Worm (Caenorhabditis elegans) whole organism, L1 larva: ENCODE measurements around the gene fbxb-24.

ENCODE experiments used
- C04F5.9 ChIP-seq: sonication (generic microtip); optimal IDR thresholded peaks from 2 replicates; lab custom pipeline; 2016; ENCODE audit warnings: missing genetic modification characterization, missing compliant biosample characterization
- F16B12.6 ChIP-seq: fragments of 150-350 bp; optimal IDR thresholded peaks from 2 replicates; lab custom pipeline; 2014; ENCODE audit warnings: missing biosample characterization, missing genetic modification characterization
- Y116A8C.19 ChIP-seq: sonication (generic microtip); optimal IDR thresholded peaks from 2 replicates; lab custom pipeline; 2016; ENCODE audit warnings: missing compliant biosample characterization, missing genetic modification characterization, borderline replicate concordance
- aly-2 ChIP-seq: fragments of 150-350 bp; optimal IDR thresholded peaks from 2 replicates; lab custom pipeline; 2014; ENCODE audit warnings: missing biosample characterization, missing genetic modification characterization
- ama-1 ChIP-seq: fragments of 150-350 bp; optimal IDR thresholded peaks from 2 replicates; lab custom pipeline; 2014
- blmp-1 ChIP-seq: fragments of 150-350 bp; optimal IDR thresholded peaks from 2 replicates; lab custom pipeline; 2014; ENCODE audit warnings: missing biosample characterization, missing genetic modification characterization
- ceh-63 ChIP-seq: fragments of 200-800 bp; sonication (Bioruptor generic); optimal IDR thresholded peaks from 2 replicates; lab custom pipeline; 2018; ENCODE audit warnings: mild to moderate bottlenecking, missing genetic modification characterization, missing compliant biosample characterization
- ceh-8 ChIP-seq: fragments of 200-800 bp; sonication (Bioruptor generic); optimal IDR thresholded peaks from 2 replicates; lab custom pipeline; 2018; ENCODE audit warnings: mild to moderate bottlenecking, missing genetic modification characterization, moderate library complexity, missing compliant biosample characterization
- ceh-88 ChIP-seq: fragments of 200-800 bp; sonication (Bioruptor generic); IDR thresholded peaks from 2 replicates; pipeline ENCODE4 v1.3.6; 2022; ENCODE audit warnings: missing genetic modification characterization, missing compliant biosample characterization
- ces-1 ChIP-seq: fragments of 150-350 bp; optimal IDR thresholded peaks from 2 replicates; lab custom pipeline; 2014; ENCODE audit warnings: missing biosample characterization, missing genetic modification reagents, missing genetic modification characterization
- dpl-1 ChIP-seq, 3 experiments: fragments of 150-350 bp in 2 of 3; sonication (generic microtip) in 1 of 3; optimal IDR thresholded peaks; 2 replicates each; lab custom pipeline; 2014 to 2017; ENCODE audit warnings: missing biosample characterization in 3 of 3, missing genetic modification characterization in 3 of 3, missing genetic modification reagents in 3 of 3
- dsc-1 ChIP-seq: sonication (generic microtip); optimal IDR thresholded peaks from 2 replicates; lab custom pipeline; 2016; ENCODE audit warnings: mild to moderate bottlenecking, missing genetic modification characterization, missing compliant biosample characterization
- egl-27 ChIP-seq, 2 experiments: fragments of 150-350 bp in 1 of 2; sonication (generic microtip); optimal IDR thresholded peaks; 3 replicates each; lab custom pipeline; 2017 to 2018; ENCODE audit warnings: missing biosample characterization in 2 of 2, missing genetic modification characterization in 2 of 2, missing genetic modification reagents in 2 of 2
- elt-2 ChIP-seq: sonication (generic microtip); optimal IDR thresholded peaks from 2 replicates; lab custom pipeline; 2016; ENCODE audit warnings: missing genetic modification characterization, mild to moderate bottlenecking, inconsistent platforms, missing compliant biosample characterization, missing genetic modification reagents
- ets-5 ChIP-seq: fragments of 200-800 bp; sonication (Bioruptor generic); IDR thresholded peaks from 2 replicates; pipeline ENCODE4 v1.3.6; 2022; ENCODE audit warnings: missing genetic modification characterization, missing compliant biosample characterization
- fkh-10 ChIP-seq: sonication (generic microtip); optimal IDR thresholded peaks from 2 replicates; lab custom pipeline; 2017; ENCODE audit warnings: missing biosample characterization, missing genetic modification reagents, missing genetic modification characterization
- fkh-4 ChIP-seq: sonication (generic microtip); optimal IDR thresholded peaks from 2 replicates; lab custom pipeline; 2016; ENCODE audit warnings: missing compliant biosample characterization, missing genetic modification characterization, borderline replicate concordance
- fkh-8 ChIP-seq: sonication (generic microtip); optimal IDR thresholded peaks from 2 replicates; lab custom pipeline; 2016; ENCODE audit warnings: mild to moderate bottlenecking, missing genetic modification characterization, missing compliant biosample characterization
- hlh-4 ChIP-seq: sonication (generic microtip); optimal IDR thresholded peaks from 2 replicates; lab custom pipeline; 2016; ENCODE audit warnings: mild to moderate bottlenecking, missing genetic modification characterization, missing compliant biosample characterization
- hpl-2 ChIP-seq: fragments of 150-350 bp; optimal IDR thresholded peaks from 2 replicates; lab custom pipeline; 2014; ENCODE audit warnings: missing biosample characterization, missing genetic modification reagents, missing genetic modification characterization
- irx-1 ChIP-seq: sonication (generic microtip); optimal IDR thresholded peaks from 2 replicates; lab custom pipeline; 2016; ENCODE audit warnings: missing genetic modification characterization, missing compliant biosample characterization
- isw-1 ChIP-seq: fragments of 200-800 bp; sonication (Bioruptor generic); IDR thresholded peaks from 2 replicates; pipeline ENCODE4 v1.3.6; 2022; ENCODE audit warnings: missing genetic modification characterization, missing compliant biosample characterization
- jun-1 ChIP-seq: fragments of 150-350 bp; optimal IDR thresholded peaks from 2 replicates; lab custom pipeline; 2014; ENCODE audit warnings: missing biosample characterization, missing genetic modification reagents, missing genetic modification characterization
- lin-13 ChIP-seq: fragments of 150-350 bp; optimal IDR thresholded peaks from 2 replicates; lab custom pipeline; 2014; ENCODE audit warnings: missing biosample characterization, missing genetic modification reagents, missing genetic modification characterization
- lin-14 ChIP-seq: fragments of 200-800 bp; sonication (Bioruptor generic); optimal IDR thresholded peaks from 2 replicates; lab custom pipeline; 2018; ENCODE audit warnings: mild to moderate bottlenecking, missing genetic modification characterization, moderate library complexity, missing compliant biosample characterization
- lin-15B ChIP-seq: fragments of 150-350 bp; sonication (generic microtip); optimal IDR thresholded peaks from 3 replicates; lab custom pipeline; 2014; ENCODE audit warnings: missing biosample characterization, missing genetic modification characterization
- lin-35 ChIP-seq, 2 experiments: fragments of 150-350 bp; optimal IDR thresholded peaks; 2 replicates each; lab custom pipeline; 2014; ENCODE audit warnings: missing biosample characterization in 2 of 2, missing genetic modification characterization in 2 of 2, missing genetic modification reagents in 2 of 2
- lin-39 ChIP-seq: fragments of 150-350 bp; optimal IDR thresholded peaks from 2 replicates; lab custom pipeline; 2014; ENCODE audit warnings: missing biosample characterization, missing genetic modification reagents, missing genetic modification characterization
- mab-9 ChIP-seq: fragments of 200-800 bp; sonication (Bioruptor generic); IDR thresholded peaks from 2 replicates; pipeline ENCODE4 v1.3.6; 2022; ENCODE audit warnings: missing genetic modification reagents, missing genetic modification characterization, missing compliant biosample characterization
- mdl-1 ChIP-seq, 2 experiments: fragments of 150-350 bp; optimal IDR thresholded peaks; 2 replicates each; lab custom pipeline; 2014 to 2017; ENCODE audit warnings: missing biosample characterization in 2 of 2, missing genetic modification characterization in 2 of 2, inconsistent platforms in 1 of 2
- mef-2 ChIP-seq: fragments of 150-350 bp; optimal IDR thresholded peaks from 2 replicates; lab custom pipeline; 2014; ENCODE audit warnings: missing biosample characterization, missing genetic modification characterization
- nhr-11 ChIP-seq: fragments of 150-350 bp; optimal IDR thresholded peaks from 2 replicates; lab custom pipeline; 2014; ENCODE audit warnings: missing biosample characterization, missing genetic modification characterization
- nhr-19 ChIP-seq: fragments of 200-800 bp; sonication (Bioruptor generic); conservative IDR thresholded peaks from 2 replicates; pipeline ENCODE4 v1.3.6; 2022; ENCODE audit warnings: missing genetic modification characterization, missing compliant biosample characterization
- nhr-237 ChIP-seq: fragments of 150-350 bp; optimal IDR thresholded peaks from 2 replicates; lab custom pipeline; 2014; ENCODE audit warnings: missing biosample characterization, missing genetic modification characterization
- nhr-28 ChIP-seq: fragments of 150-350 bp; optimal IDR thresholded peaks from 2 replicates; lab custom pipeline; 2014; ENCODE audit warnings: missing biosample characterization, missing genetic modification characterization
- nhr-71 ChIP-seq: sonication (generic microtip); optimal IDR thresholded peaks from 2 replicates; lab custom pipeline; 2016; ENCODE audit warnings: mild to moderate bottlenecking, missing genetic modification characterization, moderate library complexity, missing compliant biosample characterization
- nhr-84 ChIP-seq: sonication (generic microtip); optimal IDR thresholded peaks from 2 replicates; lab custom pipeline; 2017; ENCODE audit warnings: missing biosample characterization, missing genetic modification characterization
- nhr-85 ChIP-seq: sonication (generic microtip); peaks from one replicate; lab custom pipeline; 2016; ENCODE audit warnings: missing genetic modification characterization, inconsistent platforms, missing compliant biosample characterization
- pax-3 ChIP-seq: fragments of 200-800 bp; sonication (Bioruptor generic); optimal IDR thresholded peaks from 2 replicates; lab custom pipeline; 2018; ENCODE audit warnings: mild to moderate bottlenecking, missing genetic modification characterization, moderate library complexity, missing compliant biosample characterization
- pqm-1 ChIP-seq: sonication (generic microtip); optimal IDR thresholded peaks from 3 replicates; lab custom pipeline; 2017; ENCODE audit warnings: missing biosample characterization, missing genetic modification characterization
- rnt-1 ChIP-seq: sonication (generic microtip); optimal IDR thresholded peaks from 2 replicates; lab custom pipeline; 2016; ENCODE audit warnings: mild to moderate bottlenecking, missing genetic modification characterization, moderate library complexity, missing compliant biosample characterization
- skn-1 ChIP-seq: fragments of 150-350 bp; optimal IDR thresholded peaks from 2 replicates; lab custom pipeline; 2014; ENCODE audit warnings: missing biosample characterization, missing genetic modification characterization
- sox-4 ChIP-seq: sonication (generic microtip); optimal IDR thresholded peaks from 2 replicates; lab custom pipeline; 2016; ENCODE audit warnings: missing genetic modification characterization, missing compliant biosample characterization
- swsn-7 ChIP-seq: sonication (generic microtip); optimal IDR thresholded peaks from 2 replicates; lab custom pipeline; 2016; ENCODE audit warnings: missing genetic modification characterization, missing compliant biosample characterization
- unc-30 ChIP-seq: sonication (generic microtip); optimal IDR thresholded peaks from 2 replicates; lab custom pipeline; 2017; ENCODE audit warnings: missing biosample characterization, missing genetic modification characterization
- unc-62 ChIP-seq: fragments of 150-350 bp; optimal IDR thresholded peaks from 2 replicates; lab custom pipeline; 2014; ENCODE audit warnings: missing biosample characterization, missing genetic modification reagents, missing genetic modification characterization
- unc-86 ChIP-seq: sonication (generic microtip); optimal IDR thresholded peaks from 2 replicates; lab custom pipeline; 2016; ENCODE audit warnings: missing genetic modification characterization, missing compliant biosample characterization
- unc-98 ChIP-seq: fragments of 200-800 bp; sonication (Bioruptor generic); IDR thresholded peaks from 2 replicates; pipeline ENCODE4 v1.3.6; 2022; ENCODE audit warnings: missing genetic modification characterization, missing compliant biosample characterization
- vab-15 ChIP-seq: sonication (generic microtip); optimal IDR thresholded peaks from 2 replicates; lab custom pipeline; 2017; ENCODE audit warnings: missing genotype, mild to moderate bottlenecking, missing genetic modification characterization, missing compliant biosample characterization
- xbp-1 ChIP-seq: sonication (generic microtip); optimal IDR thresholded peaks from 2 replicates; lab custom pipeline; 2016; ENCODE audit warnings: missing genetic modification characterization, missing compliant biosample characterization
- zag-1 ChIP-seq: fragments of 150-350 bp; optimal IDR thresholded peaks from 2 replicates; lab custom pipeline; 2014; ENCODE audit warnings: missing biosample characterization, missing genetic modification characterization
- zip-4 ChIP-seq: fragments of 200-800 bp; sonication (Bioruptor generic); optimal IDR thresholded peaks from 2 replicates; lab custom pipeline; 2018; ENCODE audit warnings: mild to moderate bottlenecking, missing genetic modification characterization, moderate library complexity, missing compliant biosample characterization
- ztf-11 ChIP-seq, 2 experiments: sonication (generic microtip); optimal IDR thresholded peaks; 2 replicates each; lab custom pipeline; 2016 to 2017; ENCODE audit warnings: missing genetic modification characterization in 2 of 2, missing biosample characterization in 1 of 2, missing compliant biosample characterization in 1 of 2
- ztf-4 ChIP-seq: fragments of 150-350 bp; optimal IDR thresholded peaks from 2 replicates; lab custom pipeline; 2014; ENCODE audit warnings: missing biosample characterization, missing genetic modification characterization

The fbxb-24 gene

ce11 chrIII:11870009-11870408 lies 38.8 kb upstream of the fbxb-24 start:
- TF ChIP-seq lin-14 (GFP tag; lab: Kevin White, UChicago) (peak; percentile 98), xbp-1 (tag; lab: Kevin White, UChicago) (peak; percentile 87), F16B12.6 (tag; lab: Kevin White, UChicago) (peak; percentile 70), blmp-1 (tag; lab: Kevin White, UChicago) (peak; percentile 63), lin-13 (peak; percentile 88), rnt-1 (tag; lab: Kevin White, UChicago) (peak; percentile 98), nhr-84 (tag; lab: Kevin White, UChicago) (no peak), fkh-4 (tag; lab: Kevin White, UChicago) (peak; percentile 89), skn-1 (peak; percentile 82), ama-1 (lab: Kevin White, UChicago) (peak; percentile 39), nhr-237 (tag; lab: Kevin White, UChicago) (peak; percentile 47), Y116A8C.19 (tag; lab: Kevin White, UChicago) (no peak), C04F5.9 (tag; lab: Kevin White, UChicago) (peak; percentile 67), mef-2 (peak; percentile 47), ceh-63 (GFP tag; lab: Kevin White, UChicago) (no peak), nhr-28 (no peak), ets-5 (GFP tag; lab: Robert Waterston, UW) (no peak), swsn-7 (tag; lab: Kevin White, UChicago) (peak; percentile 87), aly-2 (tag; lab: Kevin White, UChicago) (no peak), unc-62 (no peak), pqm-1 (tag; lab: Kevin White, UChicago) (no peak), isw-1 (GFP tag; lab: Robert Waterston, UW) (peak; percentile 79), lin-15B (tag; lab: Kevin White, UChicago) (peak; percentile 87), egl-27 (tag; optimal IDR thresholded peaks at IDR 0.05; lab: Kevin White, UChicago) (peak in 1 of 2 experiments; percentile 47), ces-1 (no peak), irx-1 (tag; lab: Kevin White, UChicago) (peak; percentile 87), sox-4 (peak; percentile 36), zip-4 (GFP tag; lab: Kevin White, UChicago) (no peak), mdl-1 (tag; optimal IDR thresholded peaks at IDR 0.05; lab: Kevin White, UChicago) (peak in 1 of 2 experiments; percentile 89), nhr-11 (tag; lab: Kevin White, UChicago) (no peak), ceh-88 (GFP tag; lab: Robert Waterston, UW) (no peak), nhr-71 (tag; lab: Kevin White, UChicago) (peak; percentile 93), fkh-10 (peak; percentile 49), unc-86 (tag; lab: Kevin White, UChicago) (peak; percentile 71), vab-15 (peak; percentile 79), lin-35 (GFP tag; optimal IDR thresholded peaks at IDR 0.05; lab: Kevin White, UChicago) (peak; percentile 84 to 86), ztf-11 (tag; optimal IDR thresholded peaks at IDR 0.05; lab: Kevin White, UChicago) (peak in 1 of 2 experiments; percentile 86), hlh-4 (tag; lab: Kevin White, UChicago) (no peak), pax-3 (tag; lab: Kevin White, UChicago) (peak; percentile 86), unc-98 (GFP tag; lab: Robert Waterston, UW) (peak; percentile 81), jun-1 (peak; percentile 57), zag-1 (tag; lab: Kevin White, UChicago) (peak; percentile 14), elt-2 (peak; percentile 48), dsc-1 (tag; lab: Kevin White, UChicago) (peak; percentile 72), ztf-4 (peak; percentile 76), nhr-85 (tag; lab: Kevin White, UChicago) (peak; percentile 91), hpl-2 (GFP tag; lab: Kevin White, UChicago) (peak; percentile 27), nhr-19 (GFP tag; lab: Robert Waterston, UW) (peak; percentile 80), unc-30 (tag; lab: Kevin White, UChicago) (no peak), ceh-8 (GFP tag; lab: Kevin White, UChicago) (peak; percentile 12), lin-39 (peak; percentile 47), fkh-8 (tag; lab: Kevin White, UChicago) (peak; percentile 94), dpl-1 (GFP tag; optimal IDR thresholded peaks at IDR 0.05; lab: Kevin White, UChicago) (peak; percentile 56 to 83 (median 77)), mab-9 (GFP tag; lab: Robert Waterston, UW) (peak; percentile 79)
